Worm (Caenorhabditis elegans): Measurements from ENCODE around the gene unc-52.

- no peak for TF ChIP-seq snpc-4 (tag; optimal IDR thresholded peaks at IDR 0.05)
- no peak for TF ChIP-seq unc-39 (tag; optimal IDR thresholded peaks at IDR 0.05)
- TF ChIP-seq ztf-4 (tag; optimal IDR thresholded peaks at IDR 0.05): no peak
- no peak for TF ChIP-seq ama-1 (optimal IDR thresholded peaks at IDR 0.05)
- TF ChIP-seq nhr-237 (tag; optimal IDR thresholded peaks at IDR 0.05): no peak
- no peak for TF ChIP-seq mdl-1 (tag; optimal IDR thresholded peaks at IDR 0.05)
Measured at ce11 chrII:14704204-14704603, 19.9 kb upstream of the unc-52 start.
